Worm (Caenorhabditis elegans): ENCODE measurements around the gene K09F5.4.
"Not testable (repeated sequence)": the region's sequence is repeated elsewhere in the genome, so short reads cannot be mapped to it uniquely, and the experiment has no call there.

Gene K09F5.4

ce11 chrX:7667394-7668089 is 43.0 kb downstream of the K09F5.4 start, which contains the start of gene F27D9.13:
Gene F27D9.13, minus strand, starts transcription at chrX:7667444.
- TF ChIP-seq dao-5 (tag; optimal IDR thresholded peaks at IDR 0.05) (no peak), W03F9.2 (tag; optimal IDR thresholded peaks at IDR 0.05) (no peak), him-1 (tag; optimal IDR thresholded peaks at IDR 0.05) (no peak)

- no peak for TF ChIP-seq him-1 (tag; optimal IDR thresholded peaks at IDR 0.05)
- no peak for TF ChIP-seq W03F9.2 (tag; optimal IDR thresholded peaks at IDR 0.05)
- TF ChIP-seq dao-5 (tag; optimal IDR thresholded peaks at IDR 0.05), result no peak
Measured at ce11 chrX:7665401-7665800, 45.1 kb downstream of the K09F5.4 start.

ce11 chrX:7664819-7665218 is 45.7 kb downstream of the K09F5.4 start, which contains the start of gene dhs-29:
Gene dhs-29, minus strand, starts transcription at chrX:7664919.
- TF ChIP-seq W03F9.2, dao-5, him-1 (tag; optimal IDR thresholded peaks at IDR 0.05): not testable (repeated sequence)

- no peak for TF ChIP-seq him-1 (tag; optimal IDR thresholded peaks at IDR 0.05)
- no peak for TF ChIP-seq dao-5 (tag; optimal IDR thresholded peaks at IDR 0.05)
- TF ChIP-seq W03F9.2 (tag; optimal IDR thresholded peaks at IDR 0.05), result no peak
Measured at ce11 chrX:7664419-7664818, 46.1 kb downstream of the K09F5.4 start.

DNA sequence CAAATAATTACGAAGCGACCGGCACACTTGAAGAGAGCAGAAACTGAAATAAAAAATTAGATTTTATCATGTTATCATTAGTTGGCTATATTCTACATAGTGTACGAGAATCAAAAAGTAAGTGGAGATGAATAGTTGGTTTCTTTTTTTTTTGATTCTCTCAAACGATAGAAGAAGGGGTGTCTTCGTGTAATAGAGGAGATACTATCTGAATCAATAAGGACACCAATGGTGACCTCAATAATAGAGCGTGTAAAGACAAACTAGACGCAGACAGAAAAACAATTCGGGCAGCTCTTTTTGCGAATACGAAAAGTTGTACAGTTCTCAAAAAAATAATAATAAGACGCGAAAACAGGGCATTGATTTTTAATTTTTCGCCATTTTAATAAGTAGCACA is 48.0 kb downstream of the K09F5.4 start:
- TF ChIP-seq W03F9.2 (tag; optimal IDR thresholded peaks at IDR 0.05) (no peak), dao-5 (tag; optimal IDR thresholded peaks at IDR 0.05) (no peak), him-1 (tag; optimal IDR thresholded peaks at IDR 0.05) (no peak)

DNA sequence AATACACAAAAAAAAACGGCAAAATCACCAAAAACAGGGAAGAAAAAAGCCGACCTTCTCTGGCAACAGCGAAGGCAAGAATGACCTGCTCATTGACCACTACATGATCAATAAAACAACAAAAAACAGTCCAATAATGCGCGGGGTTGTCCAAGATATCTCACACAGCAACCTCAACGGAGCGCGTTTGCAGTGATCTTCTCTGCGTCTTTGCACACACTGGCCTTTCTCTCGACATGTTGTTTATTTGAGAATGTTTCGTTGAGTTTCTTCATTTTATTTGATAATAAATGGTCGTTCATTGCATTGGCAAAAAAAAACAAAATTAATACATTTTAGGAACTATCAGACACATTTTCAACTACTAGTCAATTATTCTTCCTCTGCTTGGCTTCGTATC is 48.9 kb downstream of the K09F5.4 start:
- no peak for TF ChIP-seq W03F9.2 (tag; optimal IDR thresholded peaks at IDR 0.05)
- TF ChIP-seq dao-5 (tag; optimal IDR thresholded peaks at IDR 0.05), result no peak
- TF ChIP-seq him-1 (tag; optimal IDR thresholded peaks at IDR 0.05), result no peak

- TF ChIP-seq dao-5 (tag; optimal IDR thresholded peaks at IDR 0.05), result no peak
- TF ChIP-seq him-1 (tag; optimal IDR thresholded peaks at IDR 0.05), result no peak
- no peak for TF ChIP-seq W03F9.2 (tag; optimal IDR thresholded peaks at IDR 0.05)
Measured at ce11 chrX:7660919-7661557, 49.5 kb downstream of the K09F5.4 start, which contains the start of gene pcca-1. Gene pcca-1, minus strand, starts transcription at chrX:7660986.

All from whole organism, L4/young adult.